Worm (Caenorhabditis elegans): ENCODE measurements around the gene mec-5.

DNA sequence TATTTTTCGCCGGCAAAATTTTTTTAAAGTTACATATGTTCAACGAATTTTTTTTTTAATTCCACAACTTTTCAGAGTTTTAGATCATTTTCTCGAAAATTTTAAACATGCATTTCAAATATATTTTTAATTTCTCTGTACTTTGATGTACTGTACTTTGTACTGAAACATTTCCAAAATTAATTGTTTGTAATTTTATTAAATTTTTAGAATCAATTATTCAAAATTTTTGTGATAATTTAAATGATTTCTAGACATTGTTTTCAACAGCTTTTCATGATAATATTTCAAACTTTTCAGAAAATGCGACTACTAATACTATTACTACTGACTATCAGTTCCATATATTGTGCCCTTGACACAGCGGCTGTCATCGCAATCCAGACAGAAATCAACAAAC is at the start of gene mec-5:
- TF ChIP-seq snpc-4 (tag; optimal IDR thresholded peaks at IDR 0.05) (no peak), nhr-11 (tag; optimal IDR thresholded peaks at IDR 0.05) (no peak)
